Worm (Caenorhabditis elegans): Measurements from ENCODE around the gene AH6.3.

ce11 chrII:9559929-9560328 lies 41.1 kb downstream of the AH6.3 start, which contains the start of gene F35H8.4:
- TF ChIP-seq sptf-1 (tag; optimal IDR thresholded peaks at IDR 0.05) (no peak), nhr-12 (tag; optimal IDR thresholded peaks at IDR 0.05) (no peak)
